Worm (Caenorhabditis elegans) whole organism, late embryonic: ENCODE results near the gene lipl-6.

Experiments used
- C08G9.2 ChIP-seq: sonication (generic microtip); optimal IDR thresholded peaks from 2 replicates; lab custom pipeline; 2016; ENCODE audit warnings: mild to moderate bottlenecking, missing genetic modification characterization, moderate library complexity, missing compliant biosample characterization
- ama-1 ChIP-seq: fragments of 150-350 bp; optimal IDR thresholded peaks from 2 replicates; lab custom pipeline; 2014
- dve-1 ChIP-seq: sonication (generic microtip); optimal IDR thresholded peaks from 2 replicates; lab custom pipeline; 2017; ENCODE audit warnings: antibody characterized with exemption, mild to moderate bottlenecking, missing genetic modification characterization, missing compliant biosample characterization
- elt-2 ChIP-seq: sonication (generic microtip); optimal IDR thresholded peaks from 2 replicates; lab custom pipeline; 2016; ENCODE audit warnings: missing genetic modification reagents, missing genetic modification characterization, missing compliant biosample characterization
- pag-3 ChIP-seq: sonication (generic microtip); optimal IDR thresholded peaks from 2 replicates; lab custom pipeline; 2016; ENCODE audit warnings: missing compliant biosample characterization, missing genetic modification characterization, borderline replicate concordance

Gene lipl-6

DNA sequence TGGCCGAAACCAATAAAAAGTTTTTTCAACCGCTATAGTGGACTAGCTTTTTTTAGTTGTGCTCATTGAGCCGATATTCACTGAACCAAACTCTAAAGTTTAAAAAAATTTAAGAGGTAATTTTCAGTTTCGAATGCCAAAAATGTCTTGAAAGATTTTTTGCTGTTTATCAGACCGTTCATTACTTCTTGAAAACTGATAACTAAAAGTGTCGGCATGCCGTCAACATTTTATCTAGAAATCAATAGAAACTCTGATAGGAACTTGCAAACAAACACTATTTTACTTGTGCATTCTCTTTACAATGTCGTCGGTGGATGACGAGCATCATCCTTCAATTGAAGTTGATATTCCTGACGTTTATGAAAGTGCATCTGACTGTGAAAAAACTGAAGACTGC, 52.4 kb downstream of the lipl-6 start:
- TF ChIP-seq C08G9.2 (tag; lab: Kevin White, UChicago) (no peak), ama-1 (lab: Kevin White, UChicago) (no peak), pag-3 (tag; lab: Kevin White, UChicago) (no peak), dve-1 (tag; lab: Kevin White, UChicago) (no peak), elt-2 (tag; lab: Kevin White, UChicago) (peak; percentile 55)
- TF ChIP-seq, all 69 proteins: peak for 1
